Fruit fly (Drosophila melanogaster): ENCODE data around the gene CG31522.

Gene CG31522

dm6 chr3R:4399810-4400496 is 62.7 kb downstream of the CG31522 start (continued):
- no peak for TF ChIP-seq Fer2 (tag; optimal IDR thresholded peaks at IDR 0.05)
- no peak for TF ChIP-seq CG6689 (GFP tag; IDR thresholded peaks at IDR 0.05)
- no peak for TF ChIP-seq CG16779 (GFP tag; IDR thresholded peaks at IDR 0.05)
- TF ChIP-seq C15 (GFP tag; IDR thresholded peaks at IDR 0.05): no peak
- TF ChIP-seq stc (GFP tag; IDR thresholded peaks at IDR 0.05): no peak
- no peak for TF ChIP-seq scrt (GFP tag; optimal IDR thresholded peaks at IDR 0.05)
- no peak for TF ChIP-seq Poxn (GFP tag; IDR thresholded peaks at IDR 0.05)
- TF ChIP-seq ssp (GFP tag; IDR thresholded peaks at IDR 0.05): peak; percentile 98
- no peak for TF ChIP-seq tgo (GFP tag; IDR thresholded peaks at IDR 0.05)
- TF ChIP-seq CG31441 (GFP tag; IDR thresholded peaks at IDR 0.05): peak; percentile 55; the same call in 1 of the 2 replicates
- TF ChIP-seq Dip3 (GFP tag; optimal IDR thresholded peaks at IDR 0.05): peak; percentile 4
- peak; percentile 41 for TF ChIP-seq ewg (GFP tag; optimal IDR thresholded peaks at IDR 0.05)
- peak; percentile 26 for TF ChIP-seq Hsf (GFP tag; optimal IDR thresholded peaks at IDR 0.05)
- no peak for TF ChIP-seq E2f1 (GFP tag; IDR thresholded peaks at IDR 0.05)
- TF ChIP-seq CG9609 (GFP tag; optimal IDR thresholded peaks at IDR 0.05): no peak
- TF ChIP-seq salm (tag; optimal IDR thresholded peaks at IDR 0.05): no peak
- TF ChIP-seq ro (GFP tag; IDR thresholded peaks at IDR 0.05): no peak
- TF ChIP-seq CG12071 (GFP tag; optimal IDR thresholded peaks at IDR 0.05): no peak
- TF ChIP-seq HmgD (GFP tag; optimal IDR thresholded peaks at IDR 0.05): no peak
- peak; percentile 19 for TF ChIP-seq tin (GFP tag; optimal IDR thresholded peaks at IDR 0.05)
- 0 out of 2 replicates have a peak, but pooled peaks have one; percentile 26 for TF ChIP-seq CG9215 (GFP tag; IDR thresholded peaks at IDR 0.05)
- TF ChIP-seq ab (GFP tag; optimal IDR thresholded peaks at IDR 0.05): no peak
- no peak for TF ChIP-seq CG4424 (GFP tag; optimal IDR thresholded peaks at IDR 0.05)
- no peak for TF ChIP-seq insv (GFP tag; optimal IDR thresholded peaks at IDR 0.05)
- no peak for TF ChIP-seq CG7271 (tag; optimal IDR thresholded peaks at IDR 0.05)
- no peak for TF ChIP-seq gfzf (GFP tag; optimal IDR thresholded peaks at IDR 0.05)
- TF ChIP-seq NFAT (GFP tag; IDR thresholded peaks at IDR 0.05): peak; percentile 57; the same call in 1 of the 2 replicates
- TF ChIP-seq usp (GFP tag; optimal IDR thresholded peaks at IDR 0.05): no peak
- no peak for TF ChIP-seq CG7556 (GFP tag; optimal IDR thresholded peaks at IDR 0.05)
- TF ChIP-seq dm (GFP tag; optimal IDR thresholded peaks at IDR 0.05): peak; percentile 4
- TF ChIP-seq CG11456 (GFP tag; IDR thresholded peaks at IDR 0.05): no peak
- no peak for TF ChIP-seq CG6765 (GFP tag; optimal IDR thresholded peaks at IDR 0.05)
- no peak for TF ChIP-seq CG10431 (GFP tag; optimal IDR thresholded peaks at IDR 0.05)
- no peak for TF ChIP-seq H2.0 (GFP tag; IDR thresholded peaks at IDR 0.05)
- no peak for TF ChIP-seq CG7786 (GFP tag; optimal IDR thresholded peaks at IDR 0.05)
- no peak for TF ChIP-seq CG1529 (GFP tag; optimal IDR thresholded peaks at IDR 0.05)
- no peak for TF ChIP-seq NfI (GFP tag; optimal IDR thresholded peaks at IDR 0.05)
- TF ChIP-seq pho (GFP tag; optimal IDR thresholded peaks at IDR 0.05): no peak
- TF ChIP-seq CTCF (GFP tag; optimal IDR thresholded peaks at IDR 0.05): no peak
- no peak for TF ChIP-seq NK7.1 (GFP tag; optimal IDR thresholded peaks at IDR 0.05)
- no peak for TF ChIP-seq CG1233 (GFP tag; optimal IDR thresholded peaks at IDR 0.05)
- no peak for TF ChIP-seq CG10366 (GFP tag; IDR thresholded peaks at IDR 0.05)
- no peak for TF ChIP-seq ac (GFP tag; optimal IDR thresholded peaks at IDR 0.05)
- TF ChIP-seq sd (tag; optimal IDR thresholded peaks at IDR 0.05): no peak
- no peak for TF ChIP-seq onecut (GFP tag; IDR thresholded peaks at IDR 0.05)
- peak; percentile 7; the same call in 1 of the 2 replicates for TF ChIP-seq HLH3B (GFP tag; IDR thresholded peaks at IDR 0.05)
- TF ChIP-seq sob (GFP tag; IDR thresholded peaks at IDR 0.05): 0 out of 2 replicates have a peak, but pooled peaks have one; percentile 8
- TF ChIP-seq CG4404 (GFP tag; IDR thresholded peaks at IDR 0.05): no peak
- no peak for TF ChIP-seq hkb (optimal IDR thresholded peaks at IDR 0.05)
- no peak for TF ChIP-seq hkb (GFP tag; IDR thresholded peaks at IDR 0.05)
- TF ChIP-seq Atf-2 (GFP tag; optimal IDR thresholded peaks at IDR 0.05): no peak
- TF ChIP-seq br (optimal IDR thresholded peaks at IDR 0.05): no peak
- TF ChIP-seq CG18619 (GFP tag; optimal IDR thresholded peaks at IDR 0.05): no peak
- no peak for TF ChIP-seq CG31224 (GFP tag; IDR thresholded peaks at IDR 0.05)
